Worm (Caenorhabditis elegans) whole organism, midembryonic: ENCODE data around the gene C13A2.10.

Experiments
- T22C8.4 ChIP-seq: fragments of 200-800 bp; sonication (Bioruptor generic); IDR thresholded peaks from 2 replicates; pipeline ENCODE4 v1.3.6; 2022; ENCODE audit warnings: missing genetic modification characterization, missing compliant biosample characterization
- cog-1 ChIP-seq: sonication (generic microtip); optimal IDR thresholded peaks from 2 replicates; lab custom pipeline; 2016; ENCODE audit warnings: missing genetic modification characterization, missing compliant biosample characterization
- flt-1 ChIP-seq: fragments of 200-800 bp; sonication (Bioruptor generic); IDR thresholded peaks from 2 replicates; pipeline ENCODE4 v1.3.6; 2022; ENCODE audit warnings: missing genetic modification characterization, missing compliant biosample characterization
- klf-2 ChIP-seq: fragments of 200-800 bp; sonication (Bioruptor generic); conservative IDR thresholded peaks from 2 replicates; pipeline ENCODE4 v1.3.6; 2022; ENCODE audit warnings: missing genetic modification reagents, missing genetic modification characterization, missing compliant biosample characterization
- med-1 ChIP-seq: sonication (generic microtip); optimal IDR thresholded peaks from 2 replicates; lab custom pipeline; 2017; ENCODE audit warnings: missing genetic modification characterization, mild to moderate bottlenecking, missing compliant biosample characterization, antibody characterized with exemption, missing genetic modification reagents; ENCODE audit not compliant: insufficient read depth
- ref-1 ChIP-seq: fragments of 200-800 bp; sonication (Bioruptor generic); conservative IDR thresholded peaks from 2 replicates; pipeline ENCODE4 v1.3.6; 2022; ENCODE audit warnings: missing genetic modification reagents, missing genetic modification characterization, missing compliant biosample characterization
- tab-1 ChIP-seq: fragments of 200-800 bp; sonication (Bioruptor generic); IDR thresholded peaks from 2 replicates; pipeline ENCODE4 v1.3.6; 2022; ENCODE audit warnings: missing genetic modification characterization, missing compliant biosample characterization
- ztf-23 ChIP-seq: fragments of 200-800 bp; sonication (Bioruptor generic); IDR thresholded peaks from 2 replicates; pipeline ENCODE4 v1.3.6; 2022; ENCODE audit warnings: missing genetic modification reagents, missing genetic modification characterization, missing compliant biosample characterization
- ztf-29 ChIP-seq: fragments of 200-800 bp; sonication (Bioruptor generic); IDR thresholded peaks from 2 replicates; pipeline ENCODE4 v1.3.6; 2022; ENCODE audit warnings: missing genetic modification reagents, missing genetic modification characterization, missing compliant biosample characterization

C13A2.10 gene

DNA sequence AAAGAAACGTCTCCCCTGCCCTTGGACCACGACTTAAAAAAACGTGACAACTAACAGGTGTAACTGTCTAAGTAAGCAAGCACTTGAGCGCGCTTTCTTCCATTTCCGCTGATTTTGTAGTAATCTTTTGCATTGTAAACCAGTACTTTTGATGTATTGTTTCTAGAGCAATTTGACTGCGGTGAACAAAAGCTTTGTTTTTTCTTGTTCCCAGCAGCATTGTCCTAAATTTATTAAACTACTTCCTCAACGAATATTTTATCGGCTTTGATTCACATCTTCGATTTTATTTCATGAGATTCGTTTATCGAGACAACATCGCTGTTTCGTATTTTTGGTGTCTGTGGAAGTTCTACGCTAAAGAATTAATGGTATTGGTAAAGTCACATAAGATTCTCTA lies 13.8 kb upstream of the C13A2.10 start, which contains the start of gene C13A2.1:
Gene C13A2.1, plus strand, starts transcription at position 301 of the 400 bp plus-strand sequence.
- TF ChIP-seq flt-1 (GFP tag; lab: Robert Waterston, UW) = no peak
- TF ChIP-seq cog-1 = no peak
- no peak for TF ChIP-seq T22C8.4
- TF ChIP-seq ref-1 (GFP tag; lab: Robert Waterston, UW) = no peak
- no peak for TF ChIP-seq tab-1 (GFP tag; lab: Robert Waterston, UW)
- no peak for TF ChIP-seq ztf-29
- TF ChIP-seq med-1 = no peak
- TF ChIP-seq klf-2 (GFP tag; lab: Robert Waterston, UW) = no peak

DNA sequence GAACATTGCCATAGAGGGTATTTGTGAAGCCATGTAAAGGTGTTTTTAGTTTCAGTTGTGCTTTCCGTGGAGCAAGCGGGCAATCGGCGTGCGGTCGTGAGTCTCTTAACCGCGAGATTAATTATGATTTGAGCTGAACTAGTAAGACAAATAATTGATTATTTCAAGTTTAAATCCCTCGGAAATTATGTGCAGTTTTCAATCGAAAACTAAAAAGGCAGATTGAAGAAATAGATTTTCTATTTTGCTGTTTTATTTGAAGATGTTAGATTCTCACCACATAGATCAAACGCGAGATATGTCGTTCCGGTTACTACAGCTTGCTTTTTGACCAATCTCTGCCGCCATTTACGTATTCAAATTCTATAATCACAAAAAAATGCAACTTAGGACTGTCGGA lies 7.1 kb upstream of the C13A2.10 start, which contains the start of gene C13A2.3:
Gene C13A2.3, plus strand, starts transcription at position 301 of the 400 bp plus-strand sequence.
- TF ChIP-seq ztf-23 = no peak
- TF ChIP-seq klf-2 (GFP tag; lab: Robert Waterston, UW) = no peak

DNA sequence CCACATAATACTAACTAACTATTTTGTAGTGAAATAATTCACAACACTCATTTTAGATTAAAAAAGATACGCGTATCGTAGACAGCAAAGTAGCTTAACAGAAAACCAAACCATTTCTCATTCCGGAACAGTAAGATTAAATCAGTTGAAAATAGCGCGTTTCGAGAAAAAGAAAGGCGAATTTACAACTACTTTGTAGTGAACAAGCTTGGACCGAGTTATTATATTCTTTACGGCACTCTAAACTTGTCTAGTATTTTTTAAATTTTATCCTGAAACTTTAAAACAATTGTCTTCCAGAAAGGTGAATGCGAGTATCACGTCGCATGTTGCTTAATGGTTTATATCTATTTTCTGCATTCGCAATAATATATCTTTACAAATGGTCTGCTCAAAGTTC lies 4.2 kb upstream of the C13A2.10 start, which contains the start of gene C13A2.4:
Gene C13A2.4, plus strand, starts transcription at position 301 of the 400 bp plus-strand sequence.
- TF ChIP-seq T22C8.4 (no peak), ref-1 (GFP tag; lab: Robert Waterston, UW) (no peak), cog-1 (no peak), med-1 (no peak), ztf-29 (no peak), flt-1 (GFP tag; lab: Robert Waterston, UW) (no peak), tab-1 (GFP tag; lab: Robert Waterston, UW) (no peak), ztf-23 (no peak), klf-2 (GFP tag; lab: Robert Waterston, UW) (no peak)

DNA sequence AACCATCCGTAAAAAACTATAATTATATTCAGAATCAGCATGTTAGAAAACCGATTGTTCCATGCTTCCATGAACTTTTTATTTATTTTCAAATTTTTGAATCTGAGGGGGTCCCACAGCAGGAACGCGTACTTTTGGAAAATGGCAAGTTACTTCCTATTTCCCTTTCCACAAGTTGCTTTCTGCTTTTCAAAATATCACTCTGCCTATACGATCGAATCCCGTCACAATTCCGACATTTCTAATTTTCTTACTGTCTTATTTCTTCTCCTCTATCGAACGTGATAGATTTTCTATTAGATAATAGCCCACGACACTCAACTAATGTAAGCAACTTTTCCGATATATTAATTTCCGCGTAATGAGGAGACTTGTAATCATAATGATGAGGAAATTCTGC lies 599 bp upstream of the C13A2.10 start, which contains the start of gene C13A2.5:
Gene C13A2.5, plus strand, starts transcription at position 301 of the 400 bp plus-strand sequence.
- no peak for TF ChIP-seq ztf-29
- no peak for TF ChIP-seq T22C8.4
- no peak for TF ChIP-seq tab-1 (GFP tag; lab: Robert Waterston, UW)
- no peak for TF ChIP-seq ztf-23
- TF ChIP-seq klf-2 (GFP tag; lab: Robert Waterston, UW) = no peak
- no peak for TF ChIP-seq med-1
- no peak for TF ChIP-seq ref-1 (GFP tag; lab: Robert Waterston, UW)

DNA sequence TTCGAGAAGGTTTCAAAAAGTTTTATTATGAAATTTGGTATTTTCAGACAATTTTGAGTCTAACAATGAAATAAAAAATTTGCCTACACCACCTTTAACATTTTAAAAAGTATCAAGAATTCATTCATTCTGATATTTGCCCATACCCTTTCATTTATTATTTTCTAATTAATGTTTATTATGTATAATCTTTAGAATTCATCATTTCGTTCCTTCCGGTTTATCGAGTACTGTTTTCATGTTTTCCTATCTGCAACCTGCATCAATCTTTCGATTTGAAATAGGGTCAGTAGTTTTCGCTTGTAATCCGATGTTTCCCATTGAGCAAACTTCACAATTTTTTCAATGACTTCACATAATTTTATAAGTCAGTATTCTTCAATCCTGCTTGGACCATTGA lies 5.5 kb downstream of the C13A2.10 start, which contains the start of gene C13A2.6:
Gene C13A2.6, plus strand, starts transcription at position 301 of the 400 bp plus-strand sequence.
- TF ChIP-seq klf-2 (GFP tag; lab: Robert Waterston, UW) = no peak
- TF ChIP-seq ztf-23 = no peak
- no peak for TF ChIP-seq tab-1 (GFP tag; lab: Robert Waterston, UW)
- TF ChIP-seq ztf-29 = no peak
- no peak for TF ChIP-seq T22C8.4
- TF ChIP-seq med-1 = no peak
- no peak for TF ChIP-seq cog-1
- no peak for TF ChIP-seq ref-1 (GFP tag; lab: Robert Waterston, UW)
- no peak for TF ChIP-seq flt-1 (GFP tag; lab: Robert Waterston, UW)

DNA sequence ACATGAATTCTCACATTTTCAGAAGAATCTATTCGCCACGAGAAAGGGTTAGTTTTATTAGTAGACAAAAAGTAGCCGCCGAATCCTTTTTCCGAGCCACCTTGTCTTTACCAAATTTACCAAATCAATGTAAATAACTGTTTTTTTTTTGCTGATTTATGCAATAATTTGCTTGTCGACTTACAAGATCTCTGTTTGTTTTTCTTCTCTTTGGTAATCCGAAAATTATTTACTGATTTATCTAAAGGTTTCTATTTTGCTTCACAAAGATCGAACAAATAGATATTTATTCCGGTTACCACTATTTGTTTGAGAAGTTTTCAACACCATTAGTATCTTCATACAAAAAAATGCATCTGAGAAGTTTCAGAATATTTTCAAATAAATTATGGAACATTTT lies 8.9 kb downstream of the C13A2.10 start, which contains the start of gene C13A2.7:
Gene C13A2.7, plus strand, starts transcription at position 301 of the 400 bp plus-strand sequence.
- TF ChIP-seq ztf-29 = no peak
- TF ChIP-seq ztf-23 = no peak
- no peak for TF ChIP-seq ref-1 (GFP tag; lab: Robert Waterston, UW)
- no peak for TF ChIP-seq T22C8.4
- no peak for TF ChIP-seq cog-1
- TF ChIP-seq tab-1 (GFP tag; lab: Robert Waterston, UW) = no peak
- TF ChIP-seq flt-1 (GFP tag; lab: Robert Waterston, UW) = no peak
- TF ChIP-seq klf-2 (GFP tag; lab: Robert Waterston, UW) = no peak
- TF ChIP-seq med-1 = no peak

DNA sequence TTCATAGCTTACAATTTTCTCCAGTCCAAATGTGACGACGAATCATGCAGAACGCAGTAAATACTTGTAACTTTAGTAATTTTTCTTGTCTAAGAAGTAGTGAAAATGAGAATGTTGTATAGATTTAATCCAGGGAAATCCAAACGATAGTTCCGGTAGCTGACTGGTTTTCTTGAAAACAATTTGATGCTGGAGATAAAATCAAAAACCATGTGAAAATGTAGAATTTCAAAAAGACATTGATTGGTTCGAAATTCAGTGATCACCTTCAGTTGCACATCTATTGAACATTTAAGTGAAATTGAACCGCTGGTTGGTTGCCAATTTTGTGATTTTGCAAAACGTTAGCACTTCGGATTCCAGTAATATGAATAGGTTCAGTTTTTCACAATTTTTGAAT lies 10.8 kb downstream of the C13A2.10 start, which contains the start of gene C13A2.9:
Gene C13A2.9, minus strand, starts transcription at position 101 of the 400 bp plus-strand sequence.
- no peak for TF ChIP-seq med-1
- no peak for TF ChIP-seq ztf-23
- no peak for TF ChIP-seq cog-1
- no peak for TF ChIP-seq flt-1 (GFP tag; lab: Robert Waterston, UW)
- TF ChIP-seq klf-2 (GFP tag; lab: Robert Waterston, UW) = no peak
- no peak for TF ChIP-seq ztf-29
- no peak for TF ChIP-seq tab-1 (GFP tag; lab: Robert Waterston, UW)
- no peak for TF ChIP-seq ref-1 (GFP tag; lab: Robert Waterston, UW)
- TF ChIP-seq T22C8.4 = no peak

DNA sequence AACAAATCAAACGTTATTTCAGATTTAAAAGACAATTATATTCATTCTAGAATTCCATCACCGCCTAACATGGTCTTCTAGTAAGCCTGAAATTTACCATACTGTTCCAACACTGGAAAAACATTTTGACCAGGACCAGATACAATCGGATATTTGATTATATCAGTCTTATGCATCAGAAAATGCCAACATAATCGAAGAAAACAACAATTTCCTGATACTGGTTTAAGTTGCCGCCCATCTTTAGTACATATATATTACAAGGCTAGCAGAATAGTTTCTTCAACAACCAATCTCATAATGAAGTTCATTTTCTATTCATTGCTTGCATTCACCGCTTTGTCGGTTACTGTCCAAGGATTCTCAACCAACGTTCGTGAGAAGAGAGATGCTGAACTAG lies 15.9 kb downstream of the C13A2.10 start, which contains the start of gene C13A2.12:
Gene C13A2.12, plus strand, starts transcription at position 301 of the 400 bp plus-strand sequence.
- no peak for TF ChIP-seq med-1
- no peak for TF ChIP-seq flt-1 (GFP tag; lab: Robert Waterston, UW)
- no peak for TF ChIP-seq klf-2 (GFP tag; lab: Robert Waterston, UW)
- TF ChIP-seq ref-1 (GFP tag; lab: Robert Waterston, UW) = no peak
- TF ChIP-seq ztf-23 = no peak
- TF ChIP-seq cog-1 = no peak
- TF ChIP-seq tab-1 (GFP tag; lab: Robert Waterston, UW) = no peak
- no peak for TF ChIP-seq T22C8.4
- TF ChIP-seq ztf-29 = no peak

DNA sequence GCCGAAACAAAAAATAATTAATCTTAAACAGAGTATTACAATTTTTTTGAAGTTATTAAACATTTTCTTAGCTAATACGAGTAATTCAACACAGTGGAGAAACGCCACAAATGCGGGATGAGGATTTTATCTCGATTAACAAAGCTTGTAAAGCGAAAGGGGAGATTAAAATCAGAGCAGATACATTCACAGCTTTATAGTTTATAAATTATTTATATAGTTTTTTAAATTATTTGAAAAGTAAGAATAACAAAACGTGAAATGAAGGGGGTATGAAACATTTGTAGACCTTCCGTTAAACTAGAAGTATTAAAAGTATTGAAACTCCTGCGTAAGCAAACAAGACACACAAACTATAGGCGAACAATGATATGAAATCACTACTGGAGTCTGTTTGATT lies 19.8 kb downstream of the C13A2.10 start, which contains the start of gene C05C8.8:
Gene C05C8.8, minus strand, starts transcription at position 101 of the 400 bp plus-strand sequence.
- no peak for TF ChIP-seq ztf-23

DNA sequence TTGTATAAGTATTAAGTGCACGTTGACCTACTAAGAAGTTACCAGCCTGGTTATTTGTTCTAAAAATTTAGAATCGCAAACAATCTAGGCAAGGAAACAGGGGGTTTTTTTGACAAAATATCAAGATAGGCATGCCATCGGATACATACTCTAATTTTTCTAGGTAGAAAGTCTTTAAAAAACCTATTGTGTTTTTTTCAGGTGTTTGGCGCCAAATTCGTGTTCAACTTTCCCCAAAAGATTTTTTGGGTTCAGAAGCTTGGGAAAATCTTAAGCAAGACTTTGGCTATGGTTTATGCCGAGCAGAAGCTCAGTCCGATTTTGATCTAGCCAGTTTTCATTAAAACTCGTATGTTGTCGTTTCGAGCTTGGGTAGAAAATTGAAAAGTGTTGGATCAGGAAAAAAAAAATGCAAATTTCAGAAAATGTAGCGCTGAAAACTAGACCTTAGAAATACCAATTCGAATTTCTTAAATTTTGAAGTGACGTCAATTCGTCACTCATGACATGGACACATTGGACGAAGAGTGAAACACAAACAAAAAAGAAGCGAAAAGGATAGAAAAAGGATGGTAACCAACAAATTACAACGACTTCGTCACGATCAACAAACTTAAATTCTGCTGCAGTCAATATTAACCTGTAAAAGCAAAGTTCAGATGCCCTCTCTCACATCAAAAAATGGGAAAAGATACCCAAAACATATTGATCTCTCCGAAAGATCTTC lies 26.5 kb downstream of the C13A2.10 start:
- TF ChIP-seq flt-1 (GFP tag; lab: Robert Waterston, UW) (no peak), ztf-29 (no peak), ztf-23 (no peak), ref-1 (GFP tag; lab: Robert Waterston, UW) (no peak), tab-1 (GFP tag; lab: Robert Waterston, UW) (no peak), med-1 (no peak), cog-1 (no peak), klf-2 (GFP tag; lab: Robert Waterston, UW) (no peak), T22C8.4 (no peak)
